Fruit fly (Drosophila melanogaster): ENCODE results near the gene CG33257.

DNA sequence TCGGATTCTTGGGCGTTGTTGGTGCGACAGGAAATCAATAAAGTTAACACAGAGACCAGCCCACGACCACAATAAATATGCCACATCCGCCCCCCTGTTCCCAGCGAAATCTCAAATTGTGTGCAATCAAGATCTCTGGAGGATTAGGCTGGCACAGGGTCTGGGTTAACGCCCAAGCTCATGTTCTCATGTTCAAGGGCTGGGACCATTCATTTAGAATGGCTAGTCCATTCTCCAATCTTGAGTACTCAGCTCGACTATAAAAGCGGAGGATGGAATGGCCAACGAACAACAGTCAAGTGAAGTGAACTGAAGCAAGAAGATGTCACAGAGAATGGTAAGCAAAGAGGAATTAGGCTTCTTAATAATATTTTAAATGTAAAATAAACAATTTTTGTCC lies 13.1 kb upstream of the CG33257 start, which contains the start of gene CG13056:
- TF ChIP-seq fru (GFP tag; optimal IDR thresholded peaks at IDR 0.05): no peak
- TF ChIP-seq rgr (GFP tag; optimal IDR thresholded peaks at IDR 0.05): no peak
- TF ChIP-seq woc (GFP tag; optimal IDR thresholded peaks at IDR 0.05): no peak
- no peak for TF ChIP-seq Abd-B (GFP tag; optimal IDR thresholded peaks at IDR 0.05)
- no peak for TF ChIP-seq Hr78 (GFP tag; optimal IDR thresholded peaks at IDR 0.05)
- no peak for TF ChIP-seq tai (GFP tag; optimal IDR thresholded peaks at IDR 0.05)
- TF ChIP-seq CG9705 (GFP tag; optimal IDR thresholded peaks at IDR 0.05): no peak
- no peak for TF ChIP-seq usp (GFP tag; optimal IDR thresholded peaks at IDR 0.05)
- TF ChIP-seq dl (GFP tag; optimal IDR thresholded peaks at IDR 0.05; ENCODE audit: insufficient read depth in 1 of 2, partially characterized antibody in 2 of 2): no peak
- no peak for TF ChIP-seq Rel (GFP tag; optimal IDR thresholded peaks at IDR 0.05)
- no peak for TF ChIP-seq Rel (tag; optimal IDR thresholded peaks at IDR 0.05)
- no peak for TF ChIP-seq sage (GFP tag; optimal IDR thresholded peaks at IDR 0.05)
- TF ChIP-seq brk (GFP tag; optimal IDR thresholded peaks at IDR 0.05): no peak
- TF ChIP-seq ey (GFP tag; optimal IDR thresholded peaks at IDR 0.05): no peak

Data from whole organism, wandering third instar larva.